Worm (Caenorhabditis elegans) whole organism, L1 larva: ENCODE measurements around the gene fbxb-88.

Source experiments
- C04F5.9 ChIP-seq: sonication (generic microtip); optimal IDR thresholded peaks from 2 replicates; lab custom pipeline; 2016; ENCODE audit warnings: missing genetic modification characterization, missing compliant biosample characterization
- Y116A8C.19 ChIP-seq: sonication (generic microtip); optimal IDR thresholded peaks from 2 replicates; lab custom pipeline; 2016; ENCODE audit warnings: missing compliant biosample characterization, missing genetic modification characterization, borderline replicate concordance
- aha-1 ChIP-seq: fragments of 150-350 bp; optimal IDR thresholded peaks from 2 replicates; lab custom pipeline; 2014; ENCODE audit warnings: missing biosample characterization, missing genetic modification characterization
- aly-2 ChIP-seq: fragments of 150-350 bp; optimal IDR thresholded peaks from 2 replicates; lab custom pipeline; 2014; ENCODE audit warnings: missing biosample characterization, missing genetic modification characterization
- blmp-1 ChIP-seq: fragments of 150-350 bp; optimal IDR thresholded peaks from 2 replicates; lab custom pipeline; 2014; ENCODE audit warnings: missing biosample characterization, missing genetic modification characterization
- ceh-63 ChIP-seq: fragments of 200-800 bp; sonication (Bioruptor generic); optimal IDR thresholded peaks from 2 replicates; lab custom pipeline; 2018; ENCODE audit warnings: mild to moderate bottlenecking, missing genetic modification characterization, missing compliant biosample characterization
- ceh-82 ChIP-seq, 3 experiments: fragments of 150-350 bp in 1 of 3; sonication (generic microtip) in 2 of 3; optimal IDR thresholded peaks; 2 replicates each; lab custom pipeline; 2014 to 2017; ENCODE audit warnings: missing biosample characterization in 3 of 3, missing genetic modification characterization in 3 of 3
- ceh-88 ChIP-seq: fragments of 200-800 bp; sonication (Bioruptor generic); IDR thresholded peaks from 2 replicates; pipeline ENCODE4 v1.3.6; 2022; ENCODE audit warnings: missing genetic modification characterization, missing compliant biosample characterization
- ces-1 ChIP-seq: fragments of 150-350 bp; optimal IDR thresholded peaks from 2 replicates; lab custom pipeline; 2014; ENCODE audit warnings: missing biosample characterization, missing genetic modification reagents, missing genetic modification characterization
- efl-1 ChIP-seq, 4 experiments: fragments of 150-350 bp; optimal IDR thresholded peaks in 3 of 4; peaks in 1 of 4; 1 replicate in 1 of 4; 2 replicates in 3 of 4; lab custom pipeline; 2014; ENCODE audit warnings: missing biosample characterization in 2 of 4, missing genetic modification characterization in 2 of 4, missing genetic modification reagents in 2 of 4
- efl-3 ChIP-seq: fragments of 200-800 bp; sonication (Bioruptor generic); optimal IDR thresholded peaks from 2 replicates; lab custom pipeline; 2018; ENCODE audit warnings: mild to moderate bottlenecking, missing genetic modification characterization, missing compliant biosample characterization
- egl-13 ChIP-seq: sonication (generic microtip); optimal IDR thresholded peaks from 2 replicates; lab custom pipeline; 2016; ENCODE audit warnings: missing genotype, missing genetic modification reagents, missing genetic modification characterization, missing compliant biosample characterization
- egl-27 ChIP-seq, 2 experiments: fragments of 150-350 bp in 1 of 2; sonication (generic microtip); optimal IDR thresholded peaks; 3 replicates each; lab custom pipeline; 2017 to 2018; ENCODE audit warnings: missing biosample characterization in 2 of 2, missing genetic modification characterization in 2 of 2, missing genetic modification reagents in 2 of 2
- elt-2 ChIP-seq: sonication (generic microtip); optimal IDR thresholded peaks from 2 replicates; lab custom pipeline; 2016; ENCODE audit warnings: missing genetic modification characterization, mild to moderate bottlenecking, inconsistent platforms, missing compliant biosample characterization, missing genetic modification reagents
- fkh-10 ChIP-seq: sonication (generic microtip); optimal IDR thresholded peaks from 2 replicates; lab custom pipeline; 2017; ENCODE audit warnings: missing biosample characterization, missing genetic modification reagents, missing genetic modification characterization
- fkh-4 ChIP-seq: sonication (generic microtip); optimal IDR thresholded peaks from 2 replicates; lab custom pipeline; 2016; ENCODE audit warnings: missing compliant biosample characterization, missing genetic modification characterization, borderline replicate concordance
- fkh-8 ChIP-seq: sonication (generic microtip); optimal IDR thresholded peaks from 2 replicates; lab custom pipeline; 2016; ENCODE audit warnings: mild to moderate bottlenecking, missing genetic modification characterization, missing compliant biosample characterization
- hpl-2 ChIP-seq: fragments of 150-350 bp; optimal IDR thresholded peaks from 2 replicates; lab custom pipeline; 2014; ENCODE audit warnings: missing biosample characterization, missing genetic modification reagents, missing genetic modification characterization
- lin-13 ChIP-seq: fragments of 150-350 bp; optimal IDR thresholded peaks from 2 replicates; lab custom pipeline; 2014; ENCODE audit warnings: missing biosample characterization, missing genetic modification reagents, missing genetic modification characterization
- lin-14 ChIP-seq: fragments of 200-800 bp; sonication (Bioruptor generic); optimal IDR thresholded peaks from 2 replicates; lab custom pipeline; 2018; ENCODE audit warnings: mild to moderate bottlenecking, missing genetic modification characterization, moderate library complexity, missing compliant biosample characterization
- lin-35 ChIP-seq, 2 experiments: fragments of 150-350 bp; optimal IDR thresholded peaks; 2 replicates each; lab custom pipeline; 2014; ENCODE audit warnings: missing biosample characterization in 2 of 2, missing genetic modification characterization in 2 of 2, missing genetic modification reagents in 2 of 2
- lir-3 ChIP-seq: sonication (generic microtip); optimal IDR thresholded peaks from 2 replicates; lab custom pipeline; 2016; ENCODE audit warnings: mild to moderate bottlenecking, missing genetic modification characterization, moderate library complexity, missing compliant biosample characterization; ENCODE audit not compliant: poor library complexity
- lsy-2 ChIP-seq, 2 experiments: fragments of 150-350 bp; optimal IDR thresholded peaks; 2 replicates each; lab custom pipeline; 2014; ENCODE audit warnings: missing biosample characterization in 2 of 2, missing genetic modification characterization in 2 of 2
- mdl-1 ChIP-seq, 2 experiments: fragments of 150-350 bp; optimal IDR thresholded peaks; 2 replicates each; lab custom pipeline; 2014 to 2017; ENCODE audit warnings: missing biosample characterization in 2 of 2, missing genetic modification characterization in 2 of 2, inconsistent platforms in 1 of 2
- nhr-11 ChIP-seq: fragments of 150-350 bp; optimal IDR thresholded peaks from 2 replicates; lab custom pipeline; 2014; ENCODE audit warnings: missing biosample characterization, missing genetic modification characterization
- nhr-19 ChIP-seq: fragments of 200-800 bp; sonication (Bioruptor generic); conservative IDR thresholded peaks from 2 replicates; pipeline ENCODE4 v1.3.6; 2022; ENCODE audit warnings: missing genetic modification characterization, missing compliant biosample characterization
- nhr-20 ChIP-seq: sonication (generic microtip); optimal IDR thresholded peaks from 2 replicates; lab custom pipeline; 2016; ENCODE audit warnings: mild to moderate bottlenecking, missing genetic modification characterization, missing compliant biosample characterization
- nhr-28 ChIP-seq: fragments of 150-350 bp; optimal IDR thresholded peaks from 2 replicates; lab custom pipeline; 2014; ENCODE audit warnings: missing biosample characterization, missing genetic modification characterization
- nhr-47 ChIP-seq: sonication (generic microtip); optimal IDR thresholded peaks from 2 replicates; lab custom pipeline; 2016; ENCODE audit warnings: mild to moderate bottlenecking, missing genetic modification characterization, moderate library complexity, missing compliant biosample characterization
- nhr-71 ChIP-seq: sonication (generic microtip); optimal IDR thresholded peaks from 2 replicates; lab custom pipeline; 2016; ENCODE audit warnings: mild to moderate bottlenecking, missing genetic modification characterization, moderate library complexity, missing compliant biosample characterization
- nhr-84 ChIP-seq: sonication (generic microtip); optimal IDR thresholded peaks from 2 replicates; lab custom pipeline; 2017; ENCODE audit warnings: missing biosample characterization, missing genetic modification characterization
- nhr-85 ChIP-seq: sonication (generic microtip); peaks from one replicate; lab custom pipeline; 2016; ENCODE audit warnings: missing genetic modification characterization, inconsistent platforms, missing compliant biosample characterization
- pag-3 ChIP-seq: sonication (generic microtip); optimal IDR thresholded peaks from 2 replicates; lab custom pipeline; 2017; ENCODE audit warnings: missing genetic modification characterization, mild to moderate bottlenecking, missing compliant biosample characterization, antibody characterized with exemption, borderline replicate concordance; ENCODE audit not compliant: insufficient read depth
- pax-3 ChIP-seq: fragments of 200-800 bp; sonication (Bioruptor generic); optimal IDR thresholded peaks from 2 replicates; lab custom pipeline; 2018; ENCODE audit warnings: mild to moderate bottlenecking, missing genetic modification characterization, moderate library complexity, missing compliant biosample characterization
- pqm-1 ChIP-seq: sonication (generic microtip); optimal IDR thresholded peaks from 3 replicates; lab custom pipeline; 2017; ENCODE audit warnings: missing biosample characterization, missing genetic modification characterization
- rnt-1 ChIP-seq: sonication (generic microtip); optimal IDR thresholded peaks from 2 replicates; lab custom pipeline; 2016; ENCODE audit warnings: mild to moderate bottlenecking, missing genetic modification characterization, moderate library complexity, missing compliant biosample characterization
- skn-1 ChIP-seq: fragments of 150-350 bp; optimal IDR thresholded peaks from 2 replicates; lab custom pipeline; 2014; ENCODE audit warnings: missing biosample characterization, missing genetic modification characterization
- snpc-4 ChIP-seq: fragments of 150-350 bp; optimal IDR thresholded peaks from 2 replicates; lab custom pipeline; 2014; ENCODE audit warnings: missing biosample characterization, missing genetic modification characterization
- sox-4 ChIP-seq: sonication (generic microtip); optimal IDR thresholded peaks from 2 replicates; lab custom pipeline; 2016; ENCODE audit warnings: missing genetic modification characterization, missing compliant biosample characterization
- sup-37 ChIP-seq: fragments of 200-800 bp; sonication (Bioruptor generic); optimal IDR thresholded peaks from 2 replicates; lab custom pipeline; 2018; ENCODE audit warnings: mild to moderate bottlenecking, missing genetic modification characterization, missing compliant biosample characterization
- swsn-7 ChIP-seq: sonication (generic microtip); optimal IDR thresholded peaks from 2 replicates; lab custom pipeline; 2016; ENCODE audit warnings: missing genetic modification characterization, missing compliant biosample characterization
- tlp-1 ChIP-seq: fragments of 150-350 bp; optimal IDR thresholded peaks from 2 replicates; lab custom pipeline; 2014; ENCODE audit warnings: missing biosample characterization, missing genetic modification characterization
- unc-130 ChIP-seq: fragments of 150-350 bp; optimal IDR thresholded peaks from 2 replicates; lab custom pipeline; 2017; ENCODE audit warnings: missing biosample characterization, missing genetic modification characterization, inconsistent platforms
- unc-98 ChIP-seq: fragments of 200-800 bp; sonication (Bioruptor generic); IDR thresholded peaks from 2 replicates; pipeline ENCODE4 v1.3.6; 2022; ENCODE audit warnings: missing genetic modification characterization, missing compliant biosample characterization
- xbp-1 ChIP-seq: sonication (generic microtip); optimal IDR thresholded peaks from 2 replicates; lab custom pipeline; 2016; ENCODE audit warnings: missing genetic modification characterization, missing compliant biosample characterization
- zag-1 ChIP-seq: fragments of 150-350 bp; optimal IDR thresholded peaks from 2 replicates; lab custom pipeline; 2014; ENCODE audit warnings: missing biosample characterization, missing genetic modification characterization
- ztf-11 ChIP-seq, 2 experiments: sonication (generic microtip); optimal IDR thresholded peaks; 2 replicates each; lab custom pipeline; 2016 to 2017; ENCODE audit warnings: missing genetic modification characterization in 2 of 2, missing biosample characterization in 1 of 2, missing compliant biosample characterization in 1 of 2
- ztf-4 ChIP-seq: fragments of 150-350 bp; optimal IDR thresholded peaks from 2 replicates; lab custom pipeline; 2014; ENCODE audit warnings: missing biosample characterization, missing genetic modification characterization

The fbxb-88 gene

DNA sequence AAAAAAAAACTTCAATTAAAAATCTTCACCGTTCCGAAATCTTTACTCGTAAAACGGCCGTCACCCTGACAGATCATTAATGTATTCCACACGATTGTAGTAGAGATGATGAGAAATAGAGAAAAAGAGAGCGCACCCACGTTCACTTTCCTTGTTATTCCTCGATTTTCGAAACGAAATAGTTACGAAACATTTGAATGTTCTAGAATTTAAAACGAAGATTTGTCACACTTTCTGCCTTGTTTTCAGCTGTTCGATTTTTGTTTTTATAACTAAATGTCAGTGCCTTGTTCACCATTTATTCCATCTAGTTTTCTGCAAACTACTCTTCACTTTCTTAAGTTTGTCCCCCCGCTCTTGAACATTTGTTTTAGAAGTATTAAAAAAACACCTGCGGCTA lies 27.1 kb upstream of the fbxb-88 start:
- TF ChIP-seq skn-1 (tag; lab: Kevin White, UChicago) (peak; percentile 64), blmp-1 (tag; lab: Kevin White, UChicago) (peak; percentile 19), efl-1 (optimal IDR thresholded peaks at IDR 0.05; lab: Kevin White, UChicago) (no peak), efl-1 (GFP tag; optimal IDR thresholded peaks at IDR 0.05 in 1 of 2; lab: Kevin White, UChicago) (peak; percentile 11 to 91), C04F5.9 (no peak)

DNA sequence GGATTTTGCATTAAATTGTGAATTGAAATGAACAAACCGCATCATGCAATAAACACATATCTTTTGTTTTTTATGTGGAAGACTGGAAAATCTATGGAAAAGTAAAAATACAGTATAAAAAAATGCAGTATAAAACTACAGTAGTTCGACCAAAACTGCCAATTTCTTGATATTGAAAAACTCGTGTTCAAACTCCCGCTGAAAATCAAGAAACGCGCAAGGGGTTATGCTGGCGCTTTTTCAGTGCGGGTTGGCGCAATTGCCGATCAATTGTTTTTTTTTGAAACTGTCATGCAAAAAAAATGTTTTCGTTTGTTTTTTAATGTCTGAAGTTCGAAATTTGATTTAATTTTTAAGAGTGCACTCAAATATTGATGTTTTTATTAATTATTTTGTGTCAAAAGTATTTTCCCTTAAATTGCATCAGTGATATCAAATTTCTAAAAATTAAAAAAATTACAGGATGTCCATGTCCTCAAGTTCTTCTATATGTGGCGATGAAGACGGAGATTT lies 24.0 kb upstream of the fbxb-88 start, which contains the start of gene dnj-9:
TSS of gene dnj-9 (plus strand) at position 463 of the 513 bp plus-strand sequence.
- TF ChIP-seq sup-37 (peak; percentile 86), nhr-11 (tag; lab: Kevin White, UChicago) (peak; percentile 88), nhr-47 (tag; lab: Kevin White, UChicago) (peak; percentile 97), lsy-2 (tag; optimal IDR thresholded peaks at IDR 0.05; lab: Kevin White, UChicago) (peak; percentile 95 to 96), efl-3 (GFP tag; lab: Kevin White, UChicago) (peak; percentile 51), aha-1 (peak; percentile 90), nhr-28 (tag; lab: Kevin White, UChicago) (peak; percentile 44), pag-3 (tag; lab: Kevin White, UChicago) (peak; percentile 32), zag-1 (tag; lab: Kevin White, UChicago) (no peak), pqm-1 (no peak), unc-98 (GFP tag; lab: Robert Waterston, UW) (peak; percentile 70), nhr-20 (peak; percentile 98), tlp-1 (no peak), skn-1 (tag; lab: Kevin White, UChicago) (peak; percentile 88), mdl-1 (tag; optimal IDR thresholded peaks at IDR 0.05; lab: Kevin White, UChicago) (peak in 1 of 2 experiments; percentile 78), ztf-11 (tag; optimal IDR thresholded peaks at IDR 0.05; lab: Kevin White, UChicago) (peak in 1 of 2 experiments; percentile 90), lin-13 (GFP tag; lab: Kevin White, UChicago) (peak; percentile 93), pax-3 (tag; lab: Kevin White, UChicago) (peak; percentile 86), lin-35 (GFP tag; optimal IDR thresholded peaks at IDR 0.05; lab: Kevin White, UChicago) (peak; percentile 99), nhr-19 (GFP tag; lab: Robert Waterston, UW) (peak; percentile 96), ceh-88 (GFP tag; lab: Robert Waterston, UW) (peak; percentile 83), ceh-82 (tag; optimal IDR thresholded peaks at IDR 0.05; lab: Kevin White, UChicago) (peak; percentile 95 to 96 (median 96)), ztf-4 (tag; lab: Kevin White, UChicago) (peak; percentile 84), egl-27 (tag; optimal IDR thresholded peaks at IDR 0.05; lab: Kevin White, UChicago) (no peak), ceh-63 (GFP tag; lab: Kevin White, UChicago) (no peak), lin-14 (GFP tag; lab: Kevin White, UChicago) (peak; percentile 96), fkh-4 (tag; lab: Kevin White, UChicago) (peak; percentile 80), blmp-1 (tag; lab: Kevin White, UChicago) (peak; percentile 85), xbp-1 (peak; percentile 96), egl-13 (tag; lab: Kevin White, UChicago) (peak; percentile 92), nhr-84 (tag; lab: Kevin White, UChicago) (no peak), elt-2 (tag; lab: Kevin White, UChicago) (peak; percentile 98), hpl-2 (peak; percentile 29), nhr-85 (tag; lab: Kevin White, UChicago) (peak; percentile 97), aly-2 (tag; lab: Kevin White, UChicago) (peak; percentile 88), sox-4 (tag; lab: Kevin White, UChicago) (peak; percentile 93), unc-130 (peak; percentile 97), fkh-10 (GFP tag; lab: Kevin White, UChicago) (peak; percentile 86), nhr-71 (tag; lab: Kevin White, UChicago) (peak; percentile 98), Y116A8C.19 (tag; lab: Kevin White, UChicago) (no peak), fkh-8 (tag; lab: Kevin White, UChicago) (peak; percentile 92), lir-3 (tag; lab: Kevin White, UChicago) (peak; percentile 83), C04F5.9 (peak; percentile 93), snpc-4 (tag; lab: Kevin White, UChicago) (peak; percentile 91), ces-1 (no peak), rnt-1 (tag; lab: Kevin White, UChicago) (peak; percentile 98), swsn-7 (tag; lab: Kevin White, UChicago) (peak; percentile 97), efl-1 (optimal IDR thresholded peaks at IDR 0.05; lab: Kevin White, UChicago) (peak; percentile 91 to 99), efl-1 (GFP tag; optimal IDR thresholded peaks at IDR 0.05 in 1 of 2; lab: Kevin White, UChicago) (peak; percentile 99 to 100)
